Worm (Caenorhabditis elegans): ENCODE results near the gene srd-1.
A peak's percentile ranks its signal among the peaks of the same experiment; 100 is the strongest.

ce11 chrII:10174338-10174737 is 8.2 kb downstream of the srd-1 start, which contains the start of gene F33H1.4:
- TF ChIP-seq ztf-16 (tag; optimal IDR thresholded peaks at IDR 0.05) (no peak), ama-1 (optimal IDR thresholded peaks at IDR 0.05) (peak; percentile 22), ets-4 (tag; optimal IDR thresholded peaks at IDR 0.05) (no peak), ahr-1 (tag; optimal IDR thresholded peaks at IDR 0.05) (no peak), che-1 (tag; optimal IDR thresholded peaks at IDR 0.05) (no peak), ceh-22 (tag; optimal IDR thresholded peaks at IDR 0.05) (no peak), hlh-30 (tag; optimal IDR thresholded peaks at IDR 0.05; ENCODE audit: insufficient read depth) (no peak), ceh-48 (tag; optimal IDR thresholded peaks at IDR 0.05) (peak; percentile 57), ceh-24 (tag; optimal IDR thresholded peaks at IDR 0.05) (no peak), pqm-1 (tag; optimal IDR thresholded peaks at IDR 0.05) (no peak), ceh-9 (tag; optimal IDR thresholded peaks at IDR 0.05) (no peak), nhr-11 (tag; optimal IDR thresholded peaks at IDR 0.05) (no peak), lin-11 (tag; optimal IDR thresholded peaks at IDR 0.05) (no peak), C38D4.7 (GFP tag; optimal IDR thresholded peaks at IDR 0.05) (no peak)

Data from whole organism, late embryonic.